Fruit fly (Drosophila melanogaster): Measurements from ENCODE around the gene Ugalt.
A peak's percentile ranks its signal among the peaks of the same experiment; 100 is the strongest.

Gene Ugalt

dm6 chrX:2703693-2704092 lies at the start of gene Ugalt (continued):
- TF ChIP-seq CG6689 (GFP tag; IDR thresholded peaks at IDR 0.05) (peak; percentile 100), lola (GFP tag; optimal IDR thresholded peaks at IDR 0.05) (peak in 1 of 3 experiments; percentile 100), org-1 (GFP tag; optimal IDR thresholded peaks at IDR 0.05) (peak; percentile 100), Sox102F (GFP tag; optimal IDR thresholded peaks at IDR 0.05) (peak; percentile 100), ac (GFP tag; optimal IDR thresholded peaks at IDR 0.05) (peak; percentile 99), CG15479 (GFP tag; optimal IDR thresholded peaks at IDR 0.05) (peak; percentile 72), CG3995 (GFP tag; optimal IDR thresholded peaks at IDR 0.05) (peak; percentile 94), zfh2 (GFP tag; optimal IDR thresholded peaks at IDR 0.05) (peak; percentile 100), Nf-YB (GFP tag; optimal IDR thresholded peaks at IDR 0.05) (peak; percentile 94), dm (GFP tag; optimal IDR thresholded peaks at IDR 0.05) (peak; percentile 100), CG16813 (GFP tag; IDR thresholded peaks at IDR 0.05; ENCODE audit: partially characterized antibody) (no peak), CG33557 (GFP tag; optimal IDR thresholded peaks at IDR 0.05) (peak; percentile 99), Meics (GFP tag; optimal IDR thresholded peaks at IDR 0.05) (peak; percentile 100), Ets65A (GFP tag) (peak; percentile 100), CG8478 (optimal IDR thresholded peaks at IDR 0.05) (no peak), dan (GFP tag; IDR thresholded peaks at IDR 0.05) (peak; percentile 100), CG8281 (tag; optimal IDR thresholded peaks at IDR 0.05) (peak; percentile 98), CG4617 (GFP tag; optimal IDR thresholded peaks at IDR 0.05; ENCODE audit: borderline replicate concordance) (peak; percentile 100), bsh (GFP tag; optimal IDR thresholded peaks at IDR 0.05) (peak; percentile 100), CG13624 (GFP tag; optimal IDR thresholded peaks at IDR 0.05) (peak; percentile 100), chm (GFP tag; IDR thresholded peaks at IDR 0.05) (peak; percentile 100), gsb (GFP tag; IDR thresholded peaks at IDR 0.05) (peak; percentile 100), sens-2 (GFP tag; IDR thresholded peaks at IDR 0.05) (peak; percentile 100), sob (GFP tag; IDR thresholded peaks at IDR 0.05) (peak; percentile 100), CG15269 (tag; optimal IDR thresholded peaks at IDR 0.05) (peak; percentile 100), CG4854 (GFP tag; optimal IDR thresholded peaks at IDR 0.05) (peak; percentile 100), CG12236 (GFP tag; optimal IDR thresholded peaks at IDR 0.05) (peak; percentile 100), chif (GFP tag; optimal IDR thresholded peaks at IDR 0.05) (peak; percentile 100), CG9215 (GFP tag; IDR thresholded peaks at IDR 0.05) (peak; percentile 100), BEAF-32 (GFP tag; optimal IDR thresholded peaks at IDR 0.05) (peak; percentile 42), fd96Cb (tag; optimal IDR thresholded peaks at IDR 0.05) (peak; percentile 100), CG8765 (GFP tag; IDR thresholded peaks at IDR 0.05) (peak; percentile 100), CG9727 (GFP tag; optimal IDR thresholded peaks at IDR 0.05) (peak; percentile 100), Optix (GFP tag; IDR thresholded peaks at IDR 0.05) (peak; percentile 100), CG4360 (GFP tag; IDR thresholded peaks at IDR 0.05) (peak; percentile 100), chinmo (GFP tag; IDR thresholded peaks at IDR 0.05; ENCODE audit: partially characterized antibody) (peak; percentile 66; the same call in 1 of the 4 replicates), CG17361 (GFP tag; IDR thresholded peaks at IDR 0.05) (peak; percentile 100), Adf1 (GFP tag; IDR thresholded peaks at IDR 0.05) (peak; percentile 99), CG17568 (GFP tag; optimal IDR thresholded peaks at IDR 0.05) (peak; percentile 100), CG42726 (GFP tag; IDR thresholded peaks at IDR 0.05; ENCODE audit: partially characterized antibody) (peak; percentile 79), CG12769 (tag; optimal IDR thresholded peaks at IDR 0.05) (peak; percentile 100), zfh1 (GFP tag; IDR thresholded peaks at IDR 0.05) (peak; percentile 100), ranshi (GFP tag; IDR thresholded peaks at IDR 0.05) (peak; percentile 100), zen2 (GFP tag; IDR thresholded peaks at IDR 0.05; ENCODE audit: partially characterized antibody) (no peak), tx (GFP tag; optimal IDR thresholded peaks at IDR 0.05) (peak; percentile 100), Atf-2 (GFP tag; optimal IDR thresholded peaks at IDR 0.05) (peak; percentile 100), CG9932 (GFP tag; IDR thresholded peaks at IDR 0.05) (peak; percentile 100), fd64A (GFP tag; optimal IDR thresholded peaks at IDR 0.05) (peak; percentile 100), trem (tag; optimal IDR thresholded peaks at IDR 0.05) (peak; percentile 98), CG17385 (GFP tag; optimal IDR thresholded peaks at IDR 0.05) (peak; percentile 100), CG11085 (GFP tag; IDR thresholded peaks at IDR 0.05) (peak; percentile 100)

Data from whole organism, embryonic.